Fruit fly (Drosophila melanogaster) whole organism, prepupa: ENCODE measurements around the gene CG42390.

Experiments
- CG10631 ChIP-seq: fragments of 200-800 bp; sonication (Bioruptor generic); optimal IDR thresholded peaks from 2 replicates; lab custom pipeline; 2016; ENCODE audit warnings: missing biosample characterization, missing genetic modification characterization
- CG10669 ChIP-seq: fragments of 200-800 bp; sonication (Bioruptor generic); optimal IDR thresholded peaks from 3 replicates; lab custom pipeline; 2018; ENCODE audit warnings: missing biosample characterization, mild to moderate bottlenecking, missing genetic modification characterization, moderate library complexity
- CG11902 ChIP-seq: fragments of 200-800 bp; sonication (Bioruptor generic); optimal IDR thresholded peaks from 3 replicates; lab custom pipeline; 2016; ENCODE audit warnings: missing biosample characterization, missing genetic modification characterization
- CG32006 ChIP-seq: fragments of 200-800 bp; sonication (Bioruptor generic); optimal IDR thresholded peaks from 3 replicates; lab custom pipeline; 2017; ENCODE audit warnings: missing biosample characterization, mild to moderate bottlenecking, missing genetic modification characterization
- CG4318 ChIP-seq: fragments of 200-800 bp; sonication (Bioruptor generic); optimal IDR thresholded peaks from 3 replicates; lab custom pipeline; 2017; ENCODE audit warnings: missing biosample characterization, mild to moderate bottlenecking, missing genetic modification characterization
- CG6276 ChIP-seq: fragments of 200-800 bp; sonication (Bioruptor generic); optimal IDR thresholded peaks from 2 replicates; lab custom pipeline; 2017; ENCODE audit warnings: missing biosample characterization, mild to moderate bottlenecking, missing genetic modification characterization
- CG6792 ChIP-seq: fragments of 200-800 bp; sonication (Bioruptor generic); optimal IDR thresholded peaks from 3 replicates; lab custom pipeline; 2016; ENCODE audit warnings: missing biosample characterization, missing genetic modification characterization
- CG8319 ChIP-seq: fragments of 200-800 bp; sonication (Bioruptor generic); optimal IDR thresholded peaks from 3 replicates; lab custom pipeline; 2016; ENCODE audit warnings: missing biosample characterization, missing genetic modification characterization
- Eip78C ChIP-seq: fragments of 200-800 bp; sonication (Bioruptor generic); peaks from one replicate; lab custom pipeline; 2016; ENCODE audit warnings: missing biosample characterization, missing genetic modification characterization
- Eip93F ChIP-seq: fragments of 200-800 bp; sonication (Bioruptor generic); optimal IDR thresholded peaks from 2 replicates; lab custom pipeline; 2016; ENCODE audit warnings: missing biosample characterization, mild to moderate bottlenecking, missing genetic modification characterization
- Hr4 ChIP-seq: fragments of 200-800 bp; sonication (Bioruptor generic); optimal IDR thresholded peaks from 3 replicates; lab custom pipeline; 2016; ENCODE audit warnings: missing biosample characterization, missing genetic modification characterization
- Lpt ChIP-seq: fragments of 200-800 bp; sonication (Bioruptor generic); optimal IDR thresholded peaks from 3 replicates; lab custom pipeline; 2016; ENCODE audit warnings: missing biosample characterization, missing genetic modification characterization
- Met ChIP-seq: fragments of 200-800 bp; sonication (Bioruptor generic); optimal IDR thresholded peaks from 3 replicates; lab custom pipeline; 2016; ENCODE audit warnings: missing biosample characterization, missing genetic modification characterization
- Sox102F ChIP-seq: fragments of 200-800 bp; sonication (Bioruptor generic); optimal IDR thresholded peaks from 2 replicates; lab custom pipeline; 2016; ENCODE audit warnings: missing biosample characterization, mild to moderate bottlenecking, missing genetic modification characterization
- achi ChIP-seq: fragments of 200-800 bp; sonication (Bioruptor generic); optimal IDR thresholded peaks from 3 replicates; lab custom pipeline; 2016; ENCODE audit warnings: missing biosample characterization, missing genetic modification characterization
- dsx ChIP-seq: fragments of 200-800 bp; optimal IDR thresholded peaks from 3 replicates; lab custom pipeline; 2019; ENCODE audit warnings: missing biosample characterization, mild to moderate bottlenecking, missing genetic modification characterization, moderate library complexity; ENCODE audit not compliant: poor library complexity, severe bottlenecking
- fkh ChIP-seq: fragments of 200-800 bp; sonication (Bioruptor generic); optimal IDR thresholded peaks from 3 replicates; lab custom pipeline; 2017; ENCODE audit warnings: missing biosample characterization, mild to moderate bottlenecking, missing genetic modification characterization, moderate library complexity
- salr ChIP-seq, 2 experiments: fragments of 200-800 bp; sonication (Bioruptor generic); optimal IDR thresholded peaks; 3 replicates each; lab custom pipeline; 2016 to 2018; ENCODE audit warnings: missing biosample characterization in 2 of 2, missing genetic modification characterization in 2 of 2, mild to moderate bottlenecking in 1 of 2
- spab ChIP-seq: fragments of 200-800 bp; sonication (Bioruptor generic); optimal IDR thresholded peaks from 2 replicates; lab custom pipeline; 2017; ENCODE audit warnings: missing biosample characterization, mild to moderate bottlenecking, missing genetic modification characterization, missing genetic modification reagents

The CG42390 gene

dm6 chr3R:22182274-22182673 lies 62.4 kb downstream of the CG42390 start (continued):
- peak; percentile 22 for TF ChIP-seq achi (GFP tag; lab: Kevin White, UChicago)
- no peak for TF ChIP-seq spab (GFP tag; lab: Kevin White, UChicago)
- peak; percentile 65 for TF ChIP-seq Eip78C
- peak; percentile 14 for TF ChIP-seq Met
- no peak for TF ChIP-seq salr (GFP tag; optimal IDR thresholded peaks at IDR 0.05; lab: Kevin White, UChicago)
- no peak for TF ChIP-seq CG8319 (GFP tag; lab: Kevin White, UChicago)
- no peak for TF ChIP-seq Eip93F
- peak; percentile 54 for TF ChIP-seq CG32006 (GFP tag; lab: Kevin White, UChicago)
- TF ChIP-seq Hr4 (GFP tag; lab: Kevin White, UChicago) = peak; percentile 35
- TF ChIP-seq CG10631 (GFP tag; lab: Kevin White, UChicago) = peak; percentile 25
- no peak for TF ChIP-seq CG6792 (GFP tag; lab: Kevin White, UChicago)
- TF ChIP-seq Lpt (GFP tag; lab: Kevin White, UChicago) = no peak
- TF ChIP-seq fkh (GFP tag; lab: Kevin White, UChicago) = no peak
- TF ChIP-seq CG6276 (GFP tag; lab: Kevin White, UChicago) = no peak
- no peak for TF ChIP-seq CG11902
- peak; percentile 2 for TF ChIP-seq Sox102F (GFP tag; lab: Kevin White, UChicago)
- TF ChIP-seq CG4318 (GFP tag; lab: Kevin White, UChicago) = peak; percentile 5

dm6 chr3R:22182939-22183338 lies 63.1 kb downstream of the CG42390 start:
- TF ChIP-seq CG6276 (GFP tag; lab: Kevin White, UChicago) (no peak), dsx (GFP tag; lab: Kevin White, UChicago) (peak; percentile 93), CG10669 (GFP tag; lab: Kevin White, UChicago) (no peak)
